Fruit fly (Drosophila melanogaster): ENCODE results near the gene osp.

dm6 chr2L:14683596-14683995 is 5.5 kb downstream of the osp start:
- TF ChIP-seq CG32121 (GFP tag; IDR thresholded peaks at IDR 0.05) (no peak), CG9948 (tag; optimal IDR thresholded peaks at IDR 0.05) (no peak), CG14655 (GFP tag; optimal IDR thresholded peaks at IDR 0.05) (no peak), fd96Ca (GFP tag; IDR thresholded peaks at IDR 0.05) (0 out of 3 replicates have a peak, but pooled peaks have one; percentile 13)
